Fruit fly (Drosophila melanogaster): ENCODE results near the gene Rlb1.

DNA sequence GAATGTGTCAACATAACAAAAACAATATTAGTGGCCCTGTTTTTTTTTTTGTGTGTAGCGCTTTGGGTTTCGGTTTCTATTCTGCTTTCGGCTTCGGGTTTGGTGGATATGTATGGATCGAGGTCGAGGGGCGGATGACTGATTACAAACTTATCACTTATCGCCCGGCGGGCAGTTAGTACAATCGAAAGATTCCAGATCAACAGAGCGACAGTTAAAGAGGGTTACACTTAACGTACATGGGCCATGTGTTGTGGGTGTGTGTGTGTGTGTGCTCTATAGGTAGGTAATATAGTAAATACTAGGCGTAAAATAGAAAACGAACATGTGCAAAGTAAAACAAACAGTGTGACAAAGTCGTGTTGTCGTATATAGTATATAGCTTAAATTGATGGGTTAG is 35.6 kb downstream of the Rlb1 start:
- TF ChIP-seq sage (GFP tag; optimal IDR thresholded peaks at IDR 0.05) (no peak), Hr78 (GFP tag; optimal IDR thresholded peaks at IDR 0.05) (no peak), CrebA (GFP tag; optimal IDR thresholded peaks at IDR 0.05; ENCODE audit: borderline replicate concordance) (no peak), Dif (GFP tag; optimal IDR thresholded peaks at IDR 0.05; ENCODE audit: partially characterized antibody) (no peak), dl (GFP tag; optimal IDR thresholded peaks at IDR 0.05; ENCODE audit: insufficient read depth in 1 of 2, partially characterized antibody in 2 of 2) (no peak), lola (GFP tag; optimal IDR thresholded peaks at IDR 0.05) (no peak), rgr (GFP tag; optimal IDR thresholded peaks at IDR 0.05) (no peak), Abd-B (GFP tag; optimal IDR thresholded peaks at IDR 0.05) (no peak), woc (GFP tag; optimal IDR thresholded peaks at IDR 0.05) (no peak), fru (GFP tag; optimal IDR thresholded peaks at IDR 0.05) (no peak), h (GFP tag; optimal IDR thresholded peaks at IDR 0.05) (no peak), pan (optimal IDR thresholded peaks at IDR 0.05) (no peak)

All from whole organism, wandering third instar larva.